Worm (Caenorhabditis elegans) whole organism, L1 larva: Measurements from ENCODE around the gene T23G4.127.
"Not testable (repeated sequence)": the region's sequence is repeated elsewhere in the genome, so short reads cannot be mapped to it uniquely, and the experiment has no call there.

Experiments used
- lin-13 ChIP-seq: fragments of 150-350 bp; optimal IDR thresholded peaks from 2 replicates; lab custom pipeline; 2014; ENCODE audit warnings: missing biosample characterization, missing genetic modification reagents, missing genetic modification characterization
- lin-15B ChIP-seq: fragments of 150-350 bp; sonication (generic microtip); optimal IDR thresholded peaks from 3 replicates; lab custom pipeline; 2014; ENCODE audit warnings: missing biosample characterization, missing genetic modification characterization
- nhr-237 ChIP-seq: fragments of 150-350 bp; optimal IDR thresholded peaks from 2 replicates; lab custom pipeline; 2014; ENCODE audit warnings: missing biosample characterization, missing genetic modification characterization
- pag-3 ChIP-seq: sonication (generic microtip); optimal IDR thresholded peaks from 2 replicates; lab custom pipeline; 2017; ENCODE audit warnings: missing genetic modification characterization, mild to moderate bottlenecking, missing compliant biosample characterization, antibody characterized with exemption, borderline replicate concordance; ENCODE audit not compliant: insufficient read depth
- rnt-1 ChIP-seq: sonication (generic microtip); optimal IDR thresholded peaks from 2 replicates; lab custom pipeline; 2016; ENCODE audit warnings: mild to moderate bottlenecking, missing genetic modification characterization, moderate library complexity, missing compliant biosample characterization
- sptf-1 ChIP-seq: fragments of 150-350 bp; optimal IDR thresholded peaks from 2 replicates; lab custom pipeline; 2014; ENCODE audit warnings: missing biosample characterization, missing genetic modification characterization
- ztf-11 ChIP-seq, 2 experiments: sonication (generic microtip); optimal IDR thresholded peaks; 2 replicates each; lab custom pipeline; 2016 to 2017; ENCODE audit warnings: missing genetic modification characterization in 2 of 2, missing biosample characterization in 1 of 2, missing compliant biosample characterization in 1 of 2

ce11 chrIV:13652023-13652422 is 46.5 kb downstream of the T23G4.127 start, which contains the start of gene Y45F10C.6:
- not testable (repeated sequence) for TF ChIP-seq sptf-1 (tag; lab: Kevin White, UChicago); pag-3 (tag; lab: Kevin White, UChicago); lin-13 (GFP tag; lab: Kevin White, UChicago); lin-15B (tag; lab: Kevin White, UChicago); rnt-1 (tag; lab: Kevin White, UChicago); nhr-237 (tag; lab: Kevin White, UChicago); ztf-11 (tag; optimal IDR thresholded peaks at IDR 0.05; lab: Kevin White, UChicago)
